Fruit fly (Drosophila melanogaster): ENCODE results near the gene CG5274.

CG5274 gene

dm6 chr3L:20444815-20445519 is 17.5 kb upstream of the CG5274 start (continued):
- TF ChIP-seq dimm (GFP tag; IDR thresholded peaks at IDR 0.05) (peak; percentile 66; the same call in 1 of the 2 replicates), sd (tag; optimal IDR thresholded peaks at IDR 0.05) (peak; percentile 92), Hand (GFP tag; optimal IDR thresholded peaks at IDR 0.05) (peak; percentile 44), lola (GFP tag; optimal IDR thresholded peaks at IDR 0.05) (peak in 1 of 3 experiments; percentile 60), CG3407 (GFP tag; optimal IDR thresholded peaks at IDR 0.05) (peak; percentile 82), CG12391 (tag; optimal IDR thresholded peaks at IDR 0.05) (peak; percentile 84), CG31388 (GFP tag; optimal IDR thresholded peaks at IDR 0.05) (peak; percentile 71), dmrt11E (tag; optimal IDR thresholded peaks at IDR 0.05) (peak; percentile 75), bowl (GFP tag; IDR thresholded peaks at IDR 0.05) (peak; percentile 84), Xbp1 (GFP tag; optimal IDR thresholded peaks at IDR 0.05) (peak; percentile 79), B-H2 (GFP tag; optimal IDR thresholded peaks at IDR 0.05) (no peak), amos (GFP tag; IDR thresholded peaks at IDR 0.05; ENCODE audit: partially characterized antibody) (no peak), CG10979 (tag; optimal IDR thresholded peaks at IDR 0.05) (peak; percentile 85), CG32767 (GFP tag; IDR thresholded peaks at IDR 0.05) (peak; percentile 88), Ptx1 (GFP tag; IDR thresholded peaks at IDR 0.05) (peak; percentile 93), Hr39 (optimal IDR thresholded peaks at IDR 0.05) (no peak), Usf (GFP tag; optimal IDR thresholded peaks at IDR 0.05) (peak; percentile 54), CG13287 (GFP tag; IDR thresholded peaks at IDR 0.05; ENCODE audit: partially characterized antibody) (peak; percentile 35; the same call in 1 of the 2 replicates), rib (GFP tag; IDR thresholded peaks at IDR 0.05) (peak; percentile 80; the same call in 1 of the 2 replicates), CG8765 (GFP tag; IDR thresholded peaks at IDR 0.05) (peak; percentile 77; the same call in 1 of the 2 replicates), CG6272 (GFP tag; IDR thresholded peaks at IDR 0.05) (peak; percentile 79), CG8388 (GFP tag; optimal IDR thresholded peaks at IDR 0.05) (peak; percentile 83), ro (GFP tag; IDR thresholded peaks at IDR 0.05) (0 out of 2 replicates have a peak, but pooled peaks have one; percentile 46), grau (tag; optimal IDR thresholded peaks at IDR 0.05) (peak; percentile 83), Lim3 (GFP tag; IDR thresholded peaks at IDR 0.05) (peak; percentile 65; the same call in 1 of the 2 replicates), hb (GFP tag; IDR thresholded peaks at IDR 0.05; ENCODE audit: partially characterized antibody) (0 out of 3 replicates have a peak, but pooled peaks have one; percentile 15), gem (tag; optimal IDR thresholded peaks at IDR 0.05) (peak; percentile 92), CG15269 (tag; optimal IDR thresholded peaks at IDR 0.05) (peak; percentile 89), ken (GFP tag; IDR thresholded peaks at IDR 0.05) (peak; percentile 89), CG4328 (GFP tag; optimal IDR thresholded peaks at IDR 0.05) (peak; percentile 50), CG6654 (GFP tag; optimal IDR thresholded peaks at IDR 0.05) (peak; percentile 67), onecut (GFP tag; IDR thresholded peaks at IDR 0.05) (peak; percentile 75), Oli (tag; optimal IDR thresholded peaks at IDR 0.05) (peak; percentile 86), lilli (GFP tag; optimal IDR thresholded peaks at IDR 0.05) (peak; percentile 74), CG42726 (GFP tag; IDR thresholded peaks at IDR 0.05; ENCODE audit: partially characterized antibody) (no peak), CG1024 (GFP tag; IDR thresholded peaks at IDR 0.05) (peak; percentile 89), CG6254 (GFP tag; optimal IDR thresholded peaks at IDR 0.05) (peak; percentile 84), lbe (GFP tag; optimal IDR thresholded peaks at IDR 0.05) (peak; percentile 91), HLH4C (GFP tag; IDR thresholded peaks at IDR 0.05; ENCODE audit: partially characterized antibody) (peak; percentile 45; the same call in 1 of the 3 replicates), CG6791 (GFP tag; IDR thresholded peaks at IDR 0.05; ENCODE audit: partially characterized antibody) (peak; percentile 63), Neu2 (GFP tag; optimal IDR thresholded peaks at IDR 0.05; ENCODE audit: borderline replicate concordance) (no peak), CG3847 (GFP tag; IDR thresholded peaks at IDR 0.05) (peak; percentile 78), CHES-1-like (GFP tag; optimal IDR thresholded peaks at IDR 0.05) (no peak), NK7.1 (GFP tag; optimal IDR thresholded peaks at IDR 0.05) (no peak), CG16815 (GFP tag; optimal IDR thresholded peaks at IDR 0.05) (peak; percentile 79), CG17186 (GFP tag; optimal IDR thresholded peaks at IDR 0.05) (peak; percentile 32), Bgb (GFP tag; IDR thresholded peaks at IDR 0.05; ENCODE audit: partially characterized antibody) (0 out of 2 replicates have a peak, but pooled peaks have one; percentile 21), yki (optimal IDR thresholded peaks at IDR 0.05) (no peak)

Data from whole organism, embryonic.